Worm (Caenorhabditis elegans): ENCODE data around the gene rer-1.

DNA sequence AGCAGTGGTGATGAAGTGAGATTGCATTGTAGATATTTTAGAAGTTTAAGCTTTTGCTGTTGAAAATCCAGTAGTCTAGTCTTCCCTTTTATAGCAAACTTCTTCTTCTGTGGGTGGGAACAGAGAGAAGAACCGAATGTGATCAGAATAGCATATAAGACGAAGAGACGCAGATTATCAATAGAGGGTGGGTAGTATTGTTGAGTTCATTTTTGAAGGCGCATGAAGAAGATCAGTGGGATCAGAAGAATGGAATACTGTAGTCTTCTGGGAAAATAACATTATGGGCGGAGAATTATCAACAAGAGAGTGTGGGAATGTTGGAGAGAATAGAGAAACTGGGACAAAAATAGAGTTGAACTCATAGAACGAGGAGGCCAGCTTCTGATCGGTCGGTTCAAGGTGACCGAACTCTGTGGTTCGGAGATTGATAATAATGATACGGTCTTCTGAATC is 10.0 kb downstream of the rer-1 start, which contains the start of gene F46C5.1:
- no peak for TF ChIP-seq snpc-4 (GFP tag; optimal IDR thresholded peaks at IDR 0.05)
- TF ChIP-seq snpc-4 (tag; optimal IDR thresholded peaks at IDR 0.05): no peak
- TF ChIP-seq hlh-26 (GFP tag; conservative IDR thresholded peaks at IDR 0.05): no peak
- TF ChIP-seq B0019.2 (GFP tag; conservative IDR thresholded peaks at IDR 0.05): no peak
- TF ChIP-seq unc-130 (GFP tag; optimal IDR thresholded peaks at IDR 0.05): no peak
- TF ChIP-seq ama-1 (optimal IDR thresholded peaks at IDR 0.05): no peak
- no peak for TF ChIP-seq ama-1 (GFP tag; optimal IDR thresholded peaks at IDR 0.05)
- TF ChIP-seq B0336.3 (GFP tag; IDR thresholded peaks at IDR 0.05): no peak
- no peak for TF ChIP-seq sea-2 (GFP tag; IDR thresholded peaks at IDR 0.05)
- no peak for TF ChIP-seq Y56A3A.18 (GFP tag; IDR thresholded peaks at IDR 0.05)
